Worm (Caenorhabditis elegans) whole organism, mixed stage, embryonic: ENCODE results near the gene Y97E10C.1.

ENCODE experiments used
- elt-1 ChIP-seq: sonication (generic microtip); optimal IDR thresholded peaks from 2 replicates; lab custom pipeline; 2017; ENCODE audit warnings: missing genetic modification characterization, mild to moderate bottlenecking, missing compliant biosample characterization, antibody characterized with exemption, moderate library complexity, borderline replicate concordance; ENCODE audit not compliant: insufficient read depth
- elt-3 ChIP-seq: fragments of 150-350 bp; optimal IDR thresholded peaks from 2 replicates; lab custom pipeline; 2014; ENCODE audit warnings: missing biosample characterization, missing genetic modification characterization
- mep-1 ChIP-seq: fragments of 150-350 bp; optimal IDR thresholded peaks from 2 replicates; lab custom pipeline; 2017; ENCODE audit warnings: missing biosample characterization, missing genetic modification reagents, missing genetic modification characterization, inconsistent platforms
- nhr-12 ChIP-seq: fragments of 150-350 bp; optimal IDR thresholded peaks from 2 replicates; lab custom pipeline; 2014; ENCODE audit warnings: missing biosample characterization, missing genetic modification characterization
- nhr-2 ChIP-seq: fragments of 150-350 bp; optimal IDR thresholded peaks from 2 replicates; lab custom pipeline; 2014; ENCODE audit warnings: missing biosample characterization, missing genetic modification characterization
- nhr-237 ChIP-seq: fragments of 150-350 bp; optimal IDR thresholded peaks from 2 replicates; lab custom pipeline; 2014; ENCODE audit warnings: missing biosample characterization, missing genetic modification characterization
- nhr-76 ChIP-seq: sonication (generic microtip); optimal IDR thresholded peaks from 2 replicates; lab custom pipeline; 2017; ENCODE audit warnings: missing biosample characterization, missing genetic modification characterization
- snpc-4 ChIP-seq: fragments of 150-350 bp; optimal IDR thresholded peaks from 2 replicates; lab custom pipeline; 2014; ENCODE audit warnings: missing biosample characterization, missing genetic modification characterization
- unc-39 ChIP-seq: fragments of 150-350 bp; optimal IDR thresholded peaks from 2 replicates; lab custom pipeline; 2014; ENCODE audit warnings: missing biosample characterization, missing genetic modification characterization
- unc-62 ChIP-seq: fragments of 150-350 bp; optimal IDR thresholded peaks from 2 replicates; lab custom pipeline; 2014; ENCODE audit warnings: missing biosample characterization, missing genetic modification reagents, missing genetic modification characterization

DNA sequence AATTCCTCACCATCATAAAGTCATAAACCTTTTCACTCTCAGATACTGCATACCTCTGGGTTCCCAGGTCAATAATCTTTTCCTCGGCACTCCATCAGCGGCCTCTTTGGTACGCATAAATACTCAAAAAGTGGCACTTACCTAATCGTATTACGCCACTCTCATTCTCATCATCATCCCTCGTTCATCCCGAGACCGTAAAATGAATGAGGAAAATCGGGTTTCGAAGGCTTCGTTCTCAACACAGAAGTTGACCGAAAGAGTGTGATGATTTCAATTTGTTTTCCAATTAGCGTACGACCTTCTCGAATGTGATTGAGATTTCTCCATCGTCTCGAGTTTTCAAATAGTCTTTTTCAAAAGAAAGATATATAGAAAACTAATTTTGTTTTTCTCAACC is 11.3 kb downstream of the Y97E10C.1 start:
- TF ChIP-seq nhr-237 (tag; lab: Kevin White, UChicago): no peak
- no peak for TF ChIP-seq elt-3 (tag; lab: Kevin White, UChicago)
- no peak for TF ChIP-seq nhr-12
- TF ChIP-seq elt-1 (tag; lab: Kevin White, UChicago): no peak
- TF ChIP-seq nhr-76: no peak
- TF ChIP-seq mep-1 (tag; lab: Kevin White, UChicago): no peak
- peak; percentile 25 for TF ChIP-seq nhr-2 (tag; lab: Kevin White, UChicago)
- TF ChIP-seq unc-39: no peak
- no peak for TF ChIP-seq unc-62 (GFP tag; lab: Kevin White, UChicago)
- no peak for TF ChIP-seq snpc-4
